Worm (Caenorhabditis elegans): ENCODE results near the gene lec-2.
"Not testable (repeated sequence)": the region's sequence is repeated elsewhere in the genome, so short reads cannot be mapped to it uniquely, and the experiment has no call there.

lec-2 gene

DNA sequence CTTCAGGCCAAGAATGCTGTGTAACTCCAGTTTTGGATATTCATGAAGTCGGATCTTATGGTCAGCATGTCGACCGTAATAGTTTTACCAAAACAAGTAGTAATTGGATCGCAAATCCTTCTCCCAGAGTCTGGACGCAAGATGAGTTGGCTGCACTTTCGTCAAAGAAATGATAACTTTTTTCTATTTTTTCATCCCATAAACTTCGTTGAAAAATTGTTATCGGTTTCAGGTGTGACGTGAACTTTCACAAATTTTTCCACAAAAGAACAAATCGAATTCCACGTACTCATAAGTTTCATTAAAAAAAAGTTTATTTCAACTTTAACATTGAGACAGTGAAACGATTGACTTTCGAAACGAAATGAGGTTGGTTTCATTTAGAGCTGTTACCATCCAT lies 8.1 kb downstream of the lec-2 start, which contains the start of gene ZK892.5:
Gene ZK892.5, plus strand, starts transcription at position 301 of the 400 bp plus-strand sequence.
- TF ChIP-seq nhr-48 (tag; optimal IDR thresholded peaks at IDR 0.05) (no peak), ceh-28 (tag; optimal IDR thresholded peaks at IDR 0.05) (no peak), duxl-1 (tag; optimal IDR thresholded peaks at IDR 0.05; ENCODE audit: poor library complexity) (no peak), sdz-12 (GFP tag; optimal IDR thresholded peaks at IDR 0.05) (no peak), zip-11 (GFP tag; IDR thresholded peaks at IDR 0.05) (no peak), fkh-10 (GFP tag; optimal IDR thresholded peaks at IDR 0.05) (no peak), lin-29 (GFP tag; IDR thresholded peaks at IDR 0.05) (no peak), D1046.2 (GFP tag; IDR thresholded peaks at IDR 0.05) (no peak), nhr-42 (GFP tag; IDR thresholded peaks at IDR 0.05) (no peak), skn-1 (tag; optimal IDR thresholded peaks at IDR 0.05) (no peak), T20F7.1 (GFP tag; optimal IDR thresholded peaks at IDR 0.05) (no peak), mxl-3 (GFP tag; optimal IDR thresholded peaks at IDR 0.05) (no peak), nhr-76 (tag; optimal IDR thresholded peaks at IDR 0.05) (no peak), ceh-32 (tag; optimal IDR thresholded peaks at IDR 0.05; ENCODE audit: poor library complexity) (no peak), F49E8.2 (tag; optimal IDR thresholded peaks at IDR 0.05; ENCODE audit: borderline replicate concordance) (no peak)

DNA sequence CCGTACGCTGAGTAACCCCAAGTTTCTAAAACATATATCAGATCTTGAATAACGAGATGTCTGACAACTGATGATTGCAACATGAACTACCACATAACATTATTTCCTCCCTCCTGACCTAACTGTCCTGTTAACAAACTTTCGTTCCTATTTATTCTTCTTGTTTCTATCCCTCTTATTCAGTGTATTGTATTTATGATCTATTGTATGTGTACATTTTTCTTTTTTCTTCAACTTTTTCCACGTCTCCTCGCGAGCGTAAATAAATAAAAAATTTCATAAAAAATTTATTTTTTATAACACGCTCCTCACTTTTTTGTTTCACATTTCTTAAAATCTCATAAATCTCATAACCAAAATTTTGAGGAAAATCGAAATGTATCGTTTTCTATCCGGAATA lies 9.7 kb downstream of the lec-2 start, which contains the start of gene ZK892.4:
Gene ZK892.4, plus strand, starts transcription at position 301 of the 400 bp plus-strand sequence.
- TF ChIP-seq dpl-1 (GFP tag; optimal IDR thresholded peaks at IDR 0.05); aha-1 (tag); pha-4 (GFP tag; IDR thresholded peaks at IDR 0.05); pha-4 (tag; optimal IDR thresholded peaks at IDR 0.05): not testable (repeated sequence)

DNA sequence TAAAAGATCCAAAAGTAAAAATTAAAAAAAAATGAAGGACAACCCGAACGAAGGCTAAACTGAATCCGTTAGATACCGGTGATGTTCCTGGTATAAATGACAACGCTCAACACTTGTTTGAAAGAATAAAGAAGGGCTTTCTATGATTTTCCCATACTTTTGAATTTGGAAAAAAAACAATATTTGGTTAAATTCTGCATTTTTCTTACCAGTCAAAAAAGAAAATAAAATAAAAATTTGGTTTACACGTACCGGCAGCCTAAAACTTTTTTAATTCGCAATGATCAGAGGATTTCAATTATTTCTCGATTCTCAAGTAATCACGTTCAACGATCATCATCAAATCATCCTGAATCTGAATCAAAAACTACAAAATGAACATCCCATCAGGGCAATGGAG lies 14.4 kb downstream of the lec-2 start, which contains the start of gene ZK892.3:
Gene ZK892.3, plus strand, starts transcription at position 301 of the 400 bp plus-strand sequence.
- TF ChIP-seq unc-62 (GFP tag; optimal IDR thresholded peaks at IDR 0.05 in 1 of 2) (peak in 1 of 2 experiments; percentile 7), unc-62 (tag; optimal IDR thresholded peaks at IDR 0.05) (no peak), zip-11 (GFP tag; IDR thresholded peaks at IDR 0.05) (no peak)

DNA sequence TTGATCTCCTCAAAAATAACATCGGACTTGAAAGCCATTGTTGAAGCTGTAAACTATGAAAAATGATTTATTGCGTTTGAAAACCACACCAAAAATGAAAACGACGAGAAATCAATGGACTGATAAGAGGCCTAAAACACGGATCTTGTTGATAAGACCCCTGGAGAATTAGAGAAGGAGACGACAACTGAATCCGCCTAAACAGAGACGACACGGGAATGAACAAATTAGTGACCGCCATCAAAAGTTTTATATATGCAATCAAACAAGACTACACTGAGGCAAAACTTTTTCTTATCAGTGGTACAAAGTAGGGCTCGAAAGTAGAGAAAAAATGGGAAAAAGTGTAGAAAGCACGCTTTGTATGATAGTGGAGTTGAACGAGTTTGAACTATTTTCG lies 14.9 kb downstream of the lec-2 start, which contains the start of gene nlt-1:
Gene nlt-1, minus strand, starts transcription at position 78 of the 400 bp plus-strand sequence.
- TF ChIP-seq fkh-10 (GFP tag; optimal IDR thresholded peaks at IDR 0.05) = no peak
- TF ChIP-seq duxl-1 (tag; optimal IDR thresholded peaks at IDR 0.05; ENCODE audit: poor library complexity) = no peak
- no peak for TF ChIP-seq dpl-1 (GFP tag; optimal IDR thresholded peaks at IDR 0.05)
- no peak for TF ChIP-seq F49E8.2 (tag; optimal IDR thresholded peaks at IDR 0.05; ENCODE audit: borderline replicate concordance)
- TF ChIP-seq nhr-11 (tag; optimal IDR thresholded peaks at IDR 0.05) = peak; percentile 28
- no peak for TF ChIP-seq F10B5.3 (tag; optimal IDR thresholded peaks at IDR 0.05)
- TF ChIP-seq ZK546.5 (tag; optimal IDR thresholded peaks at IDR 0.05) = no peak
- TF ChIP-seq dmd-8 (GFP tag; IDR thresholded peaks at IDR 0.05) = no peak
- no peak for TF ChIP-seq T26A8.4 (GFP tag; IDR thresholded peaks at IDR 0.05)
- no peak for TF ChIP-seq vab-7 (GFP tag; IDR thresholded peaks at IDR 0.05)
- no peak for TF ChIP-seq tag-97 (GFP tag; IDR thresholded peaks at IDR 0.05)
- TF ChIP-seq aly-2 (tag; optimal IDR thresholded peaks at IDR 0.05) = no peak
- TF ChIP-seq ceh-20 (GFP tag; IDR thresholded peaks at IDR 0.05) = peak; percentile 92
- TF ChIP-seq pqm-1 (tag; optimal IDR thresholded peaks at IDR 0.05) = peak; percentile 91
- TF ChIP-seq lin-39 (tag; optimal IDR thresholded peaks at IDR 0.05) = no peak
- no peak for TF ChIP-seq F37D6.2 (tag; optimal IDR thresholded peaks at IDR 0.05)
- TF ChIP-seq Y105C5A.15 (GFP tag; IDR thresholded peaks at IDR 0.05) = no peak
- no peak for TF ChIP-seq zip-11 (GFP tag; IDR thresholded peaks at IDR 0.05)
- peak; percentile 91 for TF ChIP-seq dmd-6 (GFP tag; IDR thresholded peaks at IDR 0.05)
- no peak for TF ChIP-seq ces-1 (GFP tag; optimal IDR thresholded peaks at IDR 0.05)
- no peak for TF ChIP-seq set-16 (GFP tag; IDR thresholded peaks at IDR 0.05)
- TF ChIP-seq ctbp-1 (GFP tag; IDR thresholded peaks at IDR 0.05) = no peak
- TF ChIP-seq daf-8 (GFP tag; IDR thresholded peaks at IDR 0.05) = no peak
- TF ChIP-seq lin-15B (tag; optimal IDR thresholded peaks at IDR 0.05) = no peak
- peak; percentile 81 for TF ChIP-seq dve-1 (tag; optimal IDR thresholded peaks at IDR 0.05; ENCODE audit: insufficient read depth)
- TF ChIP-seq ztf-11 (tag; optimal IDR thresholded peaks at IDR 0.05) = no peak
- no peak for TF ChIP-seq snpc-4 (tag; optimal IDR thresholded peaks at IDR 0.05)
- no peak for TF ChIP-seq egl-27 (tag; optimal IDR thresholded peaks at IDR 0.05)
- no peak for TF ChIP-seq gei-8 (GFP tag; optimal IDR thresholded peaks at IDR 0.05)
- TF ChIP-seq lir-3 (tag; optimal IDR thresholded peaks at IDR 0.05) = no peak
- no peak for TF ChIP-seq pha-4 (GFP tag; IDR thresholded peaks at IDR 0.05)
- no peak for TF ChIP-seq pha-4 (tag; optimal IDR thresholded peaks at IDR 0.05)
- no peak; the same call in 1 of the 2 replicates for TF ChIP-seq nhr-41 (GFP tag; IDR thresholded peaks at IDR 0.05)
